Fruit fly (Drosophila melanogaster): Measurements from ENCODE around the gene Gba1b.

The Gba1b gene

DNA sequence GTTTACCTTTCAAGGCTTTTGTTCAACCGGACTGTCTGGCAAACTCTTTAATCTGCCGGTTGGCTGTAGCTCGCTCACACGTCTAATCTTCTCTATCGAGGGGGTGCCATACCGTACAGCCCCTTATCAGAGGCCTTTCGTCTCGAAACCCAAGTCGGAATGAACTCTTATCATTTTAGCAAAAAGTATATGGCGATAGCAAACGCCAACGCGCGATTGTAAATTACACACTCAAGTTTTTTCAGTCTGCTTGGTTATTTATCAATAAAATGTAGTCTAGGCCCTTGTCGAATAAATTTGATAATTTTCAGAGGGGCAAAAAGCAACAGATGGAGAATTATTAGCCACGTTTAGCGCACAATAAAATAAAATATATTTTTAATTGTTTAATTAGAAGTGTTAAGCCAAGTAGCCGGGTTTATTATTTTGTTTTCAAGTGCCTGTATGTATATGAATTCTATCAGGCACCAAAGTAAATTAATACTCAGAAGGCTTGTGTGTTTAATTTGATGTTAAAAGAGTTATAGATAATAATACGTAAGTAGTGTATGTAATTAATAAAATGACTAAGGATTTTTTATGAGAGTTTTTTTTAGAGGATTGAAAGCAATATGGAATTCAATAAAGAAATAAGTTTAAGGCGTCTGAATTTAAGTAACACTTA lies 20.4 kb downstream of the Gba1b start:
- TF ChIP-seq chinmo (GFP tag; IDR thresholded peaks at IDR 0.05; ENCODE audit: partially characterized antibody) (0 out of 4 replicates have a peak, but pooled peaks have one; percentile 16), row (GFP tag; IDR thresholded peaks at IDR 0.05) (0 out of 3 replicates have a peak, but pooled peaks have one; percentile 16), grn (GFP tag; optimal IDR thresholded peaks at IDR 0.05) (peak; percentile 73), sd (tag; optimal IDR thresholded peaks at IDR 0.05) (peak; percentile 74), Vsx1 (GFP tag; optimal IDR thresholded peaks at IDR 0.05) (peak; percentile 30), D (optimal IDR thresholded peaks at IDR 0.05) (no peak), D (GFP tag; optimal IDR thresholded peaks at IDR 0.05) (no peak), hbn (GFP tag; IDR thresholded peaks at IDR 0.05; ENCODE audit: partially characterized antibody) (no peak), Eip74EF (GFP tag; optimal IDR thresholded peaks at IDR 0.05) (no peak), corto (GFP tag; optimal IDR thresholded peaks at IDR 0.05) (no peak), gro (GFP tag; optimal IDR thresholded peaks at IDR 0.05) (peak; percentile 29), CG15514 (GFP tag; optimal IDR thresholded peaks at IDR 0.05) (peak; percentile 2), mirr (GFP tag; optimal IDR thresholded peaks at IDR 0.05) (peak; percentile 86), CG6813 (GFP tag; optimal IDR thresholded peaks at IDR 0.05) (peak; percentile 8), Dp (GFP tag; optimal IDR thresholded peaks at IDR 0.05) (no peak), trem (tag; optimal IDR thresholded peaks at IDR 0.05) (no peak), C15 (GFP tag; IDR thresholded peaks at IDR 0.05) (no peak), Med (GFP tag) (peak; percentile 28), shn (GFP tag; optimal IDR thresholded peaks at IDR 0.05) (no peak), unc-4 (GFP tag; IDR thresholded peaks at IDR 0.05; ENCODE audit: partially characterized antibody) (no peak), crc (GFP tag; optimal IDR thresholded peaks at IDR 0.05) (no peak), zen2 (GFP tag; IDR thresholded peaks at IDR 0.05; ENCODE audit: partially characterized antibody) (no peak), CG34376 (GFP tag; optimal IDR thresholded peaks at IDR 0.05) (peak; percentile 85), bbx (GFP tag; IDR thresholded peaks at IDR 0.05; ENCODE audit: partially characterized antibody) (no peak), Hey (tag; optimal IDR thresholded peaks at IDR 0.05) (peak; percentile 94), cwo (GFP tag; optimal IDR thresholded peaks at IDR 0.05) (peak; percentile 39), hth (optimal IDR thresholded peaks at IDR 0.05) (no peak), sens (GFP tag) (no peak), CG12744 (GFP tag; optimal IDR thresholded peaks at IDR 0.05) (no peak), CG15479 (GFP tag; optimal IDR thresholded peaks at IDR 0.05) (peak; percentile 28), Kr (GFP tag; optimal IDR thresholded peaks at IDR 0.05) (no peak), TFAM (GFP tag; optimal IDR thresholded peaks at IDR 0.05) (no peak), CG9797 (GFP tag; optimal IDR thresholded peaks at IDR 0.05) (no peak), H15 (GFP tag; IDR thresholded peaks at IDR 0.05) (no peak), sug (tag; optimal IDR thresholded peaks at IDR 0.05) (peak; percentile 97), exex (tag; optimal IDR thresholded peaks at IDR 0.05) (peak; percentile 99), CG18476 (GFP tag; optimal IDR thresholded peaks at IDR 0.05) (no peak), HmgZ (tag; optimal IDR thresholded peaks at IDR 0.05) (peak; percentile 2), CG12942 (GFP tag; optimal IDR thresholded peaks at IDR 0.05) (no peak), CG2889 (GFP tag; IDR thresholded peaks at IDR 0.05) (no peak), Hmr (GFP tag; optimal IDR thresholded peaks at IDR 0.05) (peak; percentile 23), CG10543 (GFP tag; optimal IDR thresholded peaks at IDR 0.05) (peak; percentile 43), rib (GFP tag; IDR thresholded peaks at IDR 0.05) (peak; percentile 70; the same call in 1 of the 2 replicates), gcm (GFP tag; optimal IDR thresholded peaks at IDR 0.05) (no peak), gsb (GFP tag; IDR thresholded peaks at IDR 0.05) (no peak), CG8290 (GFP tag; optimal IDR thresholded peaks at IDR 0.05) (no peak), CG8290 (tag; optimal IDR thresholded peaks at IDR 0.05) (peak in 1 of 2 experiments; percentile 8), Opbp (GFP tag; IDR thresholded peaks at IDR 0.05; ENCODE audit: partially characterized antibody) (no peak), toy (GFP tag; IDR thresholded peaks at IDR 0.05) (no peak)
